Fruit fly (Drosophila melanogaster) whole organism, prepupa: ENCODE measurements around the gene D12.

Source experiments
- Blimp-1 ChIP-seq: fragments of 200-800 bp; sonication (Bioruptor generic); optimal IDR thresholded peaks from 3 replicates; lab custom pipeline; 2017; ENCODE audit warnings: missing biosample characterization, missing genetic modification characterization, mild to moderate bottlenecking, moderate library complexity, missing genetic modification reagents
- CG10631 ChIP-seq: fragments of 200-800 bp; sonication (Bioruptor generic); optimal IDR thresholded peaks from 2 replicates; lab custom pipeline; 2016; ENCODE audit warnings: missing biosample characterization, missing genetic modification characterization
- CG11762 ChIP-seq: fragments of 200-800 bp; sonication (Bioruptor generic); optimal IDR thresholded peaks from 3 replicates; lab custom pipeline; 2016; ENCODE audit warnings: missing biosample characterization, missing genetic modification characterization; ENCODE audit not compliant: insufficient read depth
- CG11902 ChIP-seq: fragments of 200-800 bp; sonication (Bioruptor generic); optimal IDR thresholded peaks from 3 replicates; lab custom pipeline; 2016; ENCODE audit warnings: missing biosample characterization, missing genetic modification characterization
- CG15336 ChIP-seq: fragments of 200-800 bp; sonication (Bioruptor generic); IDR thresholded peaks from 2 replicates; pipeline ENCODE4 v1.3.6; 2022; ENCODE audit warnings: missing biosample characterization, missing genetic modification characterization
- CG16779 ChIP-seq: fragments of 200-800 bp; sonication (Bioruptor generic); optimal IDR thresholded peaks from 3 replicates; lab custom pipeline; 2017; ENCODE audit warnings: missing biosample characterization, mild to moderate bottlenecking, missing genetic modification characterization
- CG3032 ChIP-seq: fragments of 200-800 bp; optimal IDR thresholded peaks from 2 replicates; lab custom pipeline; 2019; ENCODE audit warnings: missing biosample characterization, mild to moderate bottlenecking, missing genetic modification characterization, moderate library complexity
- CG31627 ChIP-seq: fragments of 200-800 bp; sonication (Bioruptor generic); optimal IDR thresholded peaks from 3 replicates; lab custom pipeline; 2016; ENCODE audit warnings: missing biosample characterization, missing genetic modification characterization
- CG32006 ChIP-seq: fragments of 200-800 bp; sonication (Bioruptor generic); optimal IDR thresholded peaks from 3 replicates; lab custom pipeline; 2017; ENCODE audit warnings: missing biosample characterization, mild to moderate bottlenecking, missing genetic modification characterization
- CG3919 ChIP-seq: fragments of 200-800 bp; sonication (Bioruptor generic); optimal IDR thresholded peaks from 3 replicates; lab custom pipeline; 2016; ENCODE audit warnings: missing biosample characterization, missing genetic modification characterization
- CG4318 ChIP-seq: fragments of 200-800 bp; sonication (Bioruptor generic); optimal IDR thresholded peaks from 3 replicates; lab custom pipeline; 2017; ENCODE audit warnings: missing biosample characterization, mild to moderate bottlenecking, missing genetic modification characterization
- CG6163 ChIP-seq: fragments of 200-800 bp; sonication (Bioruptor generic); IDR thresholded peaks from 3 replicates; pipeline ENCODE4 v1.3.6; 2022; ENCODE audit warnings: missing biosample characterization, missing genetic modification characterization
- CG6276 ChIP-seq: fragments of 200-800 bp; sonication (Bioruptor generic); optimal IDR thresholded peaks from 2 replicates; lab custom pipeline; 2017; ENCODE audit warnings: missing biosample characterization, mild to moderate bottlenecking, missing genetic modification characterization
- CG6808 ChIP-seq: fragments of 200-800 bp; sonication (Bioruptor generic); optimal IDR thresholded peaks from 3 replicates; lab custom pipeline; 2017; ENCODE audit warnings: missing biosample characterization, missing genetic modification characterization, mild to moderate bottlenecking, moderate library complexity, missing genetic modification reagents
- CG7368 ChIP-seq: fragments of 200-800 bp; sonication (Bioruptor generic); optimal IDR thresholded peaks from 3 replicates; lab custom pipeline; 2016; ENCODE audit warnings: missing biosample characterization, missing genetic modification characterization
- CG8319 ChIP-seq: fragments of 200-800 bp; sonication (Bioruptor generic); optimal IDR thresholded peaks from 3 replicates; lab custom pipeline; 2016; ENCODE audit warnings: missing biosample characterization, missing genetic modification characterization
- CG8632 ChIP-seq: fragments of 200-800 bp; sonication (Bioruptor generic); optimal IDR thresholded peaks from 3 replicates; lab custom pipeline; 2016; ENCODE audit warnings: missing biosample characterization, missing genetic modification characterization
- CG9139 ChIP-seq: fragments of 200-800 bp; sonication (Bioruptor generic); optimal IDR thresholded peaks from 3 replicates; lab custom pipeline; 2017; ENCODE audit warnings: missing biosample characterization, mild to moderate bottlenecking, missing genetic modification characterization
- Eip93F ChIP-seq: fragments of 200-800 bp; sonication (Bioruptor generic); optimal IDR thresholded peaks from 2 replicates; lab custom pipeline; 2016; ENCODE audit warnings: missing biosample characterization, mild to moderate bottlenecking, missing genetic modification characterization
- Ets96B ChIP-seq: fragments of 200-800 bp; optimal IDR thresholded peaks from 2 replicates; lab custom pipeline; 2019; ENCODE audit warnings: missing biosample characterization, mild to moderate bottlenecking, missing genetic modification characterization, moderate library complexity
- Gug ChIP-seq: fragments of 200-800 bp; sonication (Bioruptor generic); IDR thresholded peaks from 2 replicates; pipeline ENCODE4 v1.3.6; 2022; ENCODE audit warnings: missing biosample characterization, missing genetic modification characterization
- Hr39 ChIP-seq: fragments of 200-800 bp; sonication (Bioruptor generic); optimal IDR thresholded peaks from 2 replicates; lab custom pipeline; 2016; ENCODE audit warnings: missing biosample characterization, missing genetic modification characterization
- Lpt ChIP-seq: fragments of 200-800 bp; sonication (Bioruptor generic); optimal IDR thresholded peaks from 3 replicates; lab custom pipeline; 2016; ENCODE audit warnings: missing biosample characterization, missing genetic modification characterization
- Met ChIP-seq: fragments of 200-800 bp; sonication (Bioruptor generic); optimal IDR thresholded peaks from 3 replicates; lab custom pipeline; 2016; ENCODE audit warnings: missing biosample characterization, missing genetic modification characterization
- OdsH ChIP-seq: fragments of 200-800 bp; sonication (Bioruptor generic); optimal IDR thresholded peaks from 3 replicates; lab custom pipeline; 2016; ENCODE audit warnings: missing biosample characterization, missing genetic modification characterization
- Sox102F ChIP-seq: fragments of 200-800 bp; sonication (Bioruptor generic); optimal IDR thresholded peaks from 2 replicates; lab custom pipeline; 2016; ENCODE audit warnings: missing biosample characterization, mild to moderate bottlenecking, missing genetic modification characterization
- Sox14 ChIP-seq: fragments of 200-800 bp; sonication (Bioruptor generic); optimal IDR thresholded peaks from 3 replicates; lab custom pipeline; 2016; ENCODE audit warnings: missing biosample characterization, missing genetic modification characterization
- achi ChIP-seq: fragments of 200-800 bp; sonication (Bioruptor generic); optimal IDR thresholded peaks from 3 replicates; lab custom pipeline; 2016; ENCODE audit warnings: missing biosample characterization, missing genetic modification characterization
- acj6 ChIP-seq: fragments of 200-800 bp; sonication (Bioruptor generic); optimal IDR thresholded peaks from 3 replicates; lab custom pipeline; 2016; ENCODE audit warnings: missing biosample characterization, missing genetic modification characterization
- dac ChIP-seq: fragments of 200-800 bp; sonication (Bioruptor generic); optimal IDR thresholded peaks from 2 replicates; lab custom pipeline; 2017; ENCODE audit warnings: missing biosample characterization, mild to moderate bottlenecking, missing genetic modification characterization
- dsx ChIP-seq: fragments of 200-800 bp; optimal IDR thresholded peaks from 3 replicates; lab custom pipeline; 2019; ENCODE audit warnings: missing biosample characterization, mild to moderate bottlenecking, missing genetic modification characterization, moderate library complexity; ENCODE audit not compliant: poor library complexity, severe bottlenecking
- lz ChIP-seq: fragments of 200-800 bp; sonication (Bioruptor generic); optimal IDR thresholded peaks from 3 replicates; lab custom pipeline; 2016; ENCODE audit warnings: missing biosample characterization, missing genetic modification characterization
- net ChIP-seq: fragments of 200-800 bp; sonication (Bioruptor generic); optimal IDR thresholded peaks from 3 replicates; lab custom pipeline; 2016; ENCODE audit warnings: missing biosample characterization, missing genetic modification characterization
- svp ChIP-seq: fragments of 200-800 bp; sonication (Bioruptor generic); peaks from one replicate; lab custom pipeline; 2016; ENCODE audit warnings: missing biosample characterization, missing genetic modification characterization
- vri ChIP-seq: fragments of 200-800 bp; sonication (Bioruptor generic); optimal IDR thresholded peaks from 3 replicates; lab custom pipeline; 2016; ENCODE audit warnings: missing biosample characterization, mild to moderate bottlenecking, missing genetic modification characterization

The D12 gene

DNA sequence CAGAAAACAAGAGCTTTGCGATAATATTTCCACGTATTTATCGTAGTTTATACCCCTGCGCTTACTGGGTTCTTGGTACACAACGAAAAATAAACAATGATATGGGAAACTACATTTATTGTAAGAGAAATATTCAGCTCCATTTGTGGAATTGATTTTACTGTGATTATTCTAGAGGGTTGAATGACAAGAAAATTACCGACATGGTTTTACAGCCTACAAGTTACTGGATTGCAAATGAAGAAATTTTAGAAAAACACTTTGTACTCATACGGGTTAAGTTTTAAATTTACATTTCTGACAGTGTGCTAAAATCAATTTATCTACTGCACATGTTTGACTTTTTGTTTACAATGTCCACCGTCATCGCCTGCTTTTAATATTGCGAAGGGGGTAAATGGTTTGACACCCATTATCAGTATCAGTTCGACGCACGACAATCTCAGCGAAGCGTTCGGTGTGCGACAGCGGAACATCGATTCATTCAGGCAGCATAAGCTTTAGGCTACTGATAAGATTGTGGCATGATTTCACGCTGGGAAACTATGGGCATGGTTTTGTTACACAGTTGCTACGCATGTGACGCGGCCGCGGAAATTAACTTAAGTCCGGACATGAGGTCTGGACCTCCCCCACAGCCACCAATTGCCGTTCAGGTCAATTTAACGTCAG, 24.8 kb upstream of the D12 start (continued):
- TF ChIP-seq CG7368 (GFP tag; lab: Kevin White, UChicago) (no peak), lz (GFP tag; lab: Kevin White, UChicago) (peak; percentile 22), achi (GFP tag; lab: Kevin White, UChicago) (peak; percentile 24), dac (GFP tag; lab: Kevin White, UChicago) (no peak), CG10631 (GFP tag; lab: Kevin White, UChicago) (no peak), CG11762 (GFP tag; lab: Kevin White, UChicago) (no peak), Sox102F (GFP tag; lab: Kevin White, UChicago) (peak; percentile 8), CG6276 (GFP tag; lab: Kevin White, UChicago) (no peak), acj6 (GFP tag; lab: Kevin White, UChicago) (peak; percentile 24), net (GFP tag; lab: Kevin White, UChicago) (peak; percentile 10), dsx (GFP tag; lab: Kevin White, UChicago) (peak; percentile 35), Blimp-1 (no peak), CG32006 (GFP tag; lab: Kevin White, UChicago) (peak; percentile 33), CG4318 (GFP tag; lab: Kevin White, UChicago) (no peak), OdsH (peak; percentile 23), Gug (GFP tag; lab: Robert Waterston, UW) (no peak), vri (GFP tag; lab: Kevin White, UChicago) (peak; percentile 3), CG6163 (no peak), CG9139 (GFP tag; lab: Kevin White, UChicago) (no peak), Met (peak; percentile 14), Hr39 (GFP tag; lab: Kevin White, UChicago) (peak; percentile 23), Eip93F (no peak), CG15336 (no peak)

DNA sequence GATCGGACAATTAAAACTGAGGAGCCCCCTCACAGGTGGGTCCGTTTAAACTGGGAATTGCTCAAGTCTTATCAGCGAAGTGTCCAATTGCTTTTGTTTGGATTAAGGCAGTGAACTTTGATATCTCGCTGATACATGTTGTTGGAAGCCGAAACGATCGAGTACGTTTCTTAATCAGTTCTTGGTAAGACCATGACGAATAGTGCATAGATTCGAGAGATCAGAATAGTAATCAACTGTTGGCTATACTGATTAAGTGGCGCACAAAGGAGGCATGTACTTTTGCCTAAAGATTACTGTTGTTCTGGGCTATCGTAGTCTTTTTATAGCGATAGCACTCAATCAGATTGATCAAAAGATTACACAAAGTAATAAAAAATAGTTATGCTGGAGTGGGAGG, 14.3 kb upstream of the D12 start:
- TF ChIP-seq Eip93F (peak; percentile 52), CG9139 (GFP tag; lab: Kevin White, UChicago) (no peak)
- TF ChIP-seq, all 60 proteins: peak for 1

dm6 chr2L:8449358-8449757, 12.2 kb upstream of the D12 start, which contains the start of gene Aasdh:
Gene Aasdh (minus strand): TSS chr2L:8449576.
- TF ChIP-seq CG31627 (GFP tag; lab: Kevin White, UChicago) (no peak), CG6808 (GFP tag; lab: Kevin White, UChicago) (no peak), CG11902 (GFP tag; lab: Kevin White, UChicago) (no peak), CG16779 (tag; lab: Kevin White, UChicago) (no peak), Lpt (GFP tag; lab: Kevin White, UChicago) (no peak), CG11762 (GFP tag; lab: Kevin White, UChicago) (no peak), Hr39 (GFP tag; lab: Kevin White, UChicago) (no peak), Blimp-1 (no peak), CG3919 (GFP tag; lab: Kevin White, UChicago) (no peak), CG3032 (tag; lab: Kevin White, UChicago) (no peak), CG4318 (GFP tag; lab: Kevin White, UChicago) (no peak), CG8319 (GFP tag; lab: Kevin White, UChicago) (no peak), lz (GFP tag; lab: Kevin White, UChicago) (no peak), Sox14 (no peak), CG32006 (GFP tag; lab: Kevin White, UChicago) (no peak), Sox102F (GFP tag; lab: Kevin White, UChicago) (no peak), svp (no peak), Ets96B (tag; lab: Kevin White, UChicago) (no peak), CG8632 (GFP tag; lab: Kevin White, UChicago) (no peak)
